Fruit fly (Drosophila melanogaster) whole organism: Measurements from ENCODE around the gene EMC3.

ENCODE experiments used
- Dll ChIP-seq: fragments of >200 bp; optimal IDR thresholded peaks from 2 replicates; lab custom pipeline; 2017
- EcR ChIP-seq, 2 experiments: fragments of >200 bp; optimal IDR thresholded peaks; 2 replicates each; lab custom pipeline; 2017; ENCODE audit warnings: missing biosample characterization in 2 of 2, missing genetic modification characterization in 2 of 2, missing genetic modification reagents in 2 of 2
- pan ChIP-seq: fragments of >200 bp; optimal IDR thresholded peaks from 2 replicates; lab custom pipeline; 2017
- psq ChIP-seq: fragments of >200 bp; optimal IDR thresholded peaks from 2 replicates; lab custom pipeline; 2017
- usp ChIP-seq: fragments of >200 bp; optimal IDR thresholded peaks from 2 replicates; lab custom pipeline; 2017; ENCODE audit warnings: missing biosample characterization, missing genetic modification characterization, mixed read lengths

DNA sequence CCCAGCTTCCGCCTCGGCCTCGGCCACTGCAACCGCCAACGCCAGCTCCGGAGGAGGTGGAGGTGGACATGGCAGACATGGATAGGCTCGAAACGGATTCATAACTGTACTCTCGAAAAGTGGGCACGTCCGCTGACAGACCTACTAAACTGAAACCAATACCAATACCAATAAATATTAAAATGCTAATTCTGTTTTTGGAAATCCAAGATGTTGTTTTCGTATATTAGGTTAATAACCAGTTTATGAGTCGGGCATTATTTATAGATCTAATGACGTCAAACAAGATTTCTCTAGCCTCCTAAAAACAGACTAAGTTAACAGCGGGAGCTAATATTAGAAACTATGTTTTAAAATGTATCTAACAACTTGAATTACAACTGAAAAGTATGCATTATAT lies 50.0 kb downstream of the EMC3 start:
- no peak for TF ChIP-seq EcR (GFP tag; optimal IDR thresholded peaks at IDR 0.05; lab: Kevin White, UChicago)
- no peak for TF ChIP-seq Dll
- no peak for TF ChIP-seq pan (lab: Kevin White, UChicago)
- TF ChIP-seq psq (lab: Kevin White, UChicago), result no peak
- no peak for TF ChIP-seq usp (GFP tag; lab: Kevin White, UChicago)
